Worm (Caenorhabditis elegans) whole organism, dauer: ENCODE results near the gene ltah-1.2.

Experiments
- unc-62 ChIP-seq: sonication (generic microtip); optimal IDR thresholded peaks from 2 replicates; lab custom pipeline; 2017; ENCODE audit warnings: missing biosample characterization, missing genetic modification reagents, missing genetic modification characterization

The ltah-1.2 gene

DNA sequence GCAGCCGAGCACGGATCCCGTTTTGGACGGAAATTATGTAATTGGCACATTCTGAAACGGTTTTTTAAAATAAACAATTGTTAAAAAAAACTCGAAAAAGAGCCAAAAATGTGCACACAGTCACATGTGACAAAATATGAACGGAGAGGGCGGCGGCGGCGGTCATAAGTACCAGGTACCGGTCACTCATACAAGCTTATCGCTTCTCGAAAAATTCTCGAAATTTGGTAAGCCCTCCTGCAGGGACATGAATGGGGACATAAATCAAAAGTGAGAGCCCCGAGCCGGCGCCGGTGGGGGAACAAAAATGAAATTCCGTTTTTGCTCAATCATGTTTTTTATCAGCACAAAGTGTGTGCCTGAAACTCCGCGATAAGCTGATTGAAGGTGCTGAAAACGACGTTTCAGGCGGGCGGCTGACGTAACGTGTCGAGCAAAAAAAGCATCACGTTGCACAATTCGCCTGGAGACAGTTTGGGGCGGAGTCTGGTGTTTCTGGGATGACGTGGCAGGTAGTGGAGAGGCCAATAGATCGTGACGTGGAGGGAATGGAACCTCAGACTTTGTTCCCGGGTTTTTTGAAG lies at the start of gene ltah-1.2:
Gene ltah-1.2, minus strand, starts transcription at position 51 of the 584 bp plus-strand sequence.
- no peak for TF ChIP-seq unc-62 (GFP tag; lab: Kevin White, UChicago)

DNA sequence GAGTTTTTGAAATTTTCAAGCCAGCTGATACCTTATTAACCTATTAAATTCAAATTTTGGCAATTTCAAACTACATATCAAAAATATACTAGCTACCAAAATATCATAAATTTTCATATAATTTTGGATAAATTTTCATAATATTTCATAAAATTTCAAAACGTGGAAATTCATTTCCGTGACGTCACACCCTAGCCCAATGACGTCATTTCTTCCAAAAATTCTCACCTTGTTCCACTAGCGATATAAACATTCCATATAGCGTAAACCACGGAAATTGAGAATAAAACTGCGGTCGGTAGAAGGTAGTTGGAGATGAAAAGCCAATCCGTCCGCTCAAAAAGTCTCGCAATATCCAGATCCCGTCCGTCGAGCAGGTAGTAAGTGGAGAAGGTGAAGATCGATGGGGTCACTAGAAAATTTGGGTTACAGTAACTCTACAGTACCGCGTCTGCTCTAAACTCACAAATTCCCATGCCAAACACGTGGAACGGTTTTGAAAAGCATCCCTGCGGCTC lies 48.3 kb upstream of the ltah-1.2 start:
- TF ChIP-seq unc-62 (GFP tag; lab: Kevin White, UChicago), result no peak

DNA sequence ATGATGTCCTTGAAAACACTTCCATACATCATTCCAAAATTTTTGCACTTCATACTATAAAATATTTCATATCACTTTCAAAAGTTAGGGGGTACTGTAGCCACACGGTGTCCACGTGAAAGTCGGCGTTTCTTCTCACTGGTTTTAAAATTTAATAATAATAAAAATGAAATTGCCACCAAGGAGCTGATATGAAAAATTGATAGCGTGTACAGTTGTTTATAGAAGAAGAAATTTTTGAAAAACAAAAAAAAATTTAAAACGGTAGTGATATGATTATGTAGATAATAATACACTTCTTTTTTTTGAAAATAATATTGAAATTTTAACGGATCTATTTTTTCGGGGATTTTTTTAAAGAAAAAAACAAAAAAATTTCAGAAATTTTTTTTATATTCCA lies 47.1 kb upstream of the ltah-1.2 start:
- no peak for TF ChIP-seq unc-62 (GFP tag; lab: Kevin White, UChicago)

DNA sequence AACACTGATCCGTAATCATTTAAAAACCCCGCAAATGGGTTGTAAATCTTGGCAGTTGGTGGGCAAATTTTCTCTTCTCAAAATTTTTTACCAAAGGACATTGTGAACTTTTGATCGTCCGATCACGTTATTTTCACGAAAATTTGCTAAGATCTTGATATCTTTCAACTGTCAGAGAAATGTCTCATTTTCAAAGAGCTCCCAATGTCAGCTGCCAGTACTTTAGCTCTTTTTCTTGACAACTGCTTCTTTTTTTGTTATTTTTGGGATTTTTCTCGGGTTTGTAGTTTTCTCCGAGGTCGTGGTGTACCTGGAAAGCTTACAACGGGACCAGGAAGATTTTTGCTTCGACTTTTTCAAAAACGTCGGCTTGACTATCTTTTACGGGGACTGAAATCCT lies 43.0 kb upstream of the ltah-1.2 start:
- TF ChIP-seq unc-62 (GFP tag; lab: Kevin White, UChicago), result no peak

DNA sequence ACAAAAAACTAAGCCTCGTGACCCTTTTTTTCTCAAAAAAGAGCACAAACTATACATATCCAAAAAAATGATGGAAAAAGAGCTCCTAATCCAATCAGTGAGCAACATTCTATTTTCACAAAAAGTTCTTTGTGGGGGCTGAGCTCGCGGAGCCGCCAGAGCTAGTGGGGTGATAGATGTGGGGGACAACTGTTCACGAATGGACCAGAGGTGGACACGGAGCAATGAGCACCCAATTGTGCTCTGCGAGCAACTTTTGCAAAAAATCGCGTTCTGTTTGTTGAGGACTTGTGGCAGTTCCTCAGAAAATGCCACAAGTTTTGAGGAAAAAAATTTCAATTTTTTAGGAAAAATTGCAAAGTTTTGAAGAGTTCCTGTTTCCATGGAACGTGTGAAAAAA lies 42.0 kb upstream of the ltah-1.2 start:
- no peak for TF ChIP-seq unc-62 (GFP tag; lab: Kevin White, UChicago)

DNA sequence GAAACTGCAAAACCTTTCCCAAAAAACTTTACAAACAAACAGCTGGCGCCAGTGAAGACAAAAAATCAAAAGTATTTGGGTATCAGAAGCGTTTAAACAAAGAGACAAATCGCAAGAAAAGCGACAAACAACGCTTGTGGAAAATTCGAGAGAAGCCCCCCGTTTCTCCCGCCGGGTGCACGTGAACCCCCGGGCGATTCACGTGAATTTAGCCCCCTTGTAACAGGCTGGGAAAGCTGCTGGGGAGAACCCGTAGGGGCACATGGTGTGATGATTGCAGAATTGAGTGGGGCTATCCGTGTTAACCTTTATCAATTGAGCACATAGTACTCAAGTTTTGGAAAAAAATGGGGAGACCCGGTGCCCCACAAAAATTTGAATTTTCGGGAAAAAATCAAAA lies 41.3 kb upstream of the ltah-1.2 start:
- no peak for TF ChIP-seq unc-62 (GFP tag; lab: Kevin White, UChicago)

DNA sequence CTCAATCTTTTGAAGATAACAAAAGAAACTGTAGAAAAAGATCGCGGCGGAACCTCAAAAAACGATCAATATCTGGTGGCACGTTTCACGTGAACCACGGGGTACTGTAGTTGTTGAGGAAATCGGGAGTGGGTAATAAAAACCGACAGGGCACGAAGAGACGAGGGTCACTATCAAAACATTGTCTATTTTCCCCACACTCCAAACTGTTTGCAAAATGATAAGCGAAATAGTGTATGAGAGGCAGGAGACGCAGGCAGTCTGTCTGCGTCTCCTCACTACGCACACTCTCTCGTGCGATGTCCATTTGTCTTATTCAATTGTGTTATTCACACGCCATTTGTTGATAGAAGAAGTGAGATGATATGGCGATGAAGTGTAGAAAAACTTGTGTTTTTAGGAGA lies 40.5 kb upstream of the ltah-1.2 start:
- TF ChIP-seq unc-62 (GFP tag; lab: Kevin White, UChicago), result no peak

DNA sequence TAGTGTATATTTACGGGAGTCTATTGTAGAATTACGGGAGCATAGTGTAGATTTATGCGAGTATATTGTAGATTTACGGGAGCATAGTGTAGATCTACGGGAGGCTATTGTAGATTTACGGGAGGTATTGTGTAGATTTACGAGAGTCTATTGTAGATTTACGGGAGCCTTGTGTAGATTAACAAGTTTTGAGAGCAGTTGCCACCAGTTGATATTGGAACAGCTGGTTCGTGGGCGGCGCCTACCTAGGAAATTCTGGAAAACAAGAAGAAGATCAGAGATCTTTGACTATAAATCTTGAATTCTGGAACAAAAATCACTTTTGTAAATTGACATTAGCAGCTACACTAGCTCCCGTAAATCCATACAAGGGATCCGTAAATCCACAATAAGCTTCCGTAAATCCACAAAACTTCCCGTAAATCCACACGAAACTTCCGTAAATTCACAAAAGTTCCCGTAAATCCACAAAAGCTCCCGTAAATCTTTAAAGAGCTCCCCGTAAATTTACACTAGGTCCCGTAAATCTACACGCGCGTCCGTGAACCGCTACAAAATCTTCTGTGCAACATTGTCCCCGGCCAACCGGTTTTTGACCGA lies 40.0 kb upstream of the ltah-1.2 start:
- TF ChIP-seq unc-62 (GFP tag; lab: Kevin White, UChicago), result no peak

DNA sequence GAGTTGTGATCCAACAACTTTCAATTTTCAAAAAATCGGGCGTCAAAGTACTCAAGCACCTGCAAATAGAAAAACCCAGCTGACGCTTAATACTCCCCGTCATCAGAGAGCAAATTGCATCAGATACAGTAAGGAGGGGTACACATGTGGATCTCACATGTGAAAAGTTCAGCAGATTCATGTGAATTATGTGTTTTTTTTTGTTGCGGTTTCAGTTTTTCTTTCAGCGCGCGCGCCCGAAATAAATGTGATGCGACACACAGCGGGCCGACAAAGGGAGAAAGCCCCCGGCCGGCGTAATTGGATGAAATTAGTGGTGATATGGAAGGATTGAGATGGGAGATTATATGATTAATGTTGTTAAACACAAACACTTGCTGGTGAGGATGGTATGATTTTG lies 39.4 kb upstream of the ltah-1.2 start:
- TF ChIP-seq unc-62 (GFP tag; lab: Kevin White, UChicago), result no peak

DNA sequence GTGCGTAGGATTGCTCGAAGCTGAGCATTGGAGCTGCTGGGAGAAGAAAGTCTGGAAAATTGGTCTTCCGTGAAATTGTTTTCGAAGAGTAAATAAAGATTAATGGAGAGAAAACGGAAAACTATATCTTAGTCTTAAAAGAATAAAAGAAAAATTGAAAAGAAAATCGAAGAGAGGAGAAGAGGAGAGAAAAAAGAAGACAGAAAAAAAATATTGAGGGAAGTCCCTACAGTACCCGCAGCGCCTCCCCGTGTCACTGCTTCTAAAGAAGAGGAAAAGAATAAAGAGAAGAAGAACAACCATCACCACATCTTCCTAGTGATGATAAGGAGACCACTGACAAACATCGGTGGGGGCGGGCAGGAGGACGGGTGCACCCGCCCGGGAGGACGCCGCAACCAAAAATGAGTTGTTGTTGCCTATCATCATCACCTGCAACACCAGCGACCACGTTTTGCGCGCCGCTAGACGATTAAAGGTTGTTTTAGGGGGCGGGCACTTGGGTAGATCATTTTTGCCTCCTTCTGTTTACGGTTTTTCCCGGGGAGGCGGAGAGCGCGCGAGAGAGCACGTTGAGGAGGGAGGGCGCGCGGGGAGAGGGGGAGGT lies 35.9 kb upstream of the ltah-1.2 start, which contains the start of gene CC8.2:
Gene CC8.2, minus strand, starts transcription at position 51 of the 607 bp plus-strand sequence.
- no peak for TF ChIP-seq unc-62 (GFP tag; lab: Kevin White, UChicago)

DNA sequence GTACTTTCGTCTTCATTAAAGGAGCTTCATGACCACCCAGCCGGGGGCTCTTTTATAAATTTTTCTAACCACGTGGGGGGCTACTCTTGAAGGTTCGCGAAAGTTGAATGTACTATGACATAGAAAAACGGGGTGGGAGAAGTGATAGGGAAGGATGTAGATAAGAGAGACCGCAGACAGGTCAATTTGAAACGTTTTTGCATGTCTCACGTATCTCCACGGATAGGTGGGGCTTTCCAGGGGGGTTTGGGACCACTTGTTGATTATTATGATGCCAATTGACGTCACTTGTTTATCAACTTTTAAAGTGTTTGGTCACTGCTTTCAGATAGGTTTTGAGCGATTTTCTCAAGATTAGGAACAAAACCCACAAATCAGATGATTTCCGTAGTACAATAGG lies 34.7 kb upstream of the ltah-1.2 start:
- TF ChIP-seq unc-62 (GFP tag; lab: Kevin White, UChicago), result no peak

DNA sequence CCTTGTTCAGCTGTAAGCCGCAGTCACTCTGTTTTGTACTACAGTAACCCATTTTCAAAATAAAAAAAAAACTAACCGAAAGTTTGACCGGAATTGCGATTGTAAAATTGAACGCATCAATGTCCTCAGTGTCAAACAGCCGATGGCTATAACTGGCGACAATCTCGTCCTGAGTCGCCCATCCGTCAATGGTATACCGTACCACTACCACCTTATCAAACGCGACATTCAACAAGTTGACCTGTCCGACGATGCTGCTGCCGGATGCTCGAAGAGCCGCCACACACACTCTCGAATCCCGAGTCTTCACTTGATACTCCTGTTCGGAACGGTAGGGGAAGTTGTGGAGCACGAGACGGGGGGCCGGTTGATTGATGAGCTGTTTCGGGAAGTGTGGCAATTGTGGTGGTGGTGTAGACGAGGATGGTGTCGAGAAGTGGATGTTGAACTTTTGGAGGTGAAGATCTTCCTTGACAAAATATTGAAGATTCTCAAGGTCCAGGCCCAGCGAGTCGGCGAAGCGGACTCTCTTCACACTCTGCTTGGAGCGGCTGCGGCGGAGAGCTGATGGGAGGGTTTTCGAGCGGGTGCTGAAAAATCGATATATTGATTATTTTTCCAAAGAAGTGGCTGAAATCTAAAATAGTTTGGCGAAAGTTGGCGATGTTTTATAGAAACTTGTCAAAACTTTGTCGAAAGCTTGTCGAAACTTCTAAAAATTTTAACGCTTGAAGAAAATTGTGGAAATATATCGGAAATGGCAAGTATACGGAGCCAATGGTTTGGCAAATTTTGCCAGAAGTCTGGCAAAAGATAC lies 33.7 kb upstream of the ltah-1.2 start:
- TF ChIP-seq unc-62 (GFP tag; lab: Kevin White, UChicago), result no peak

DNA sequence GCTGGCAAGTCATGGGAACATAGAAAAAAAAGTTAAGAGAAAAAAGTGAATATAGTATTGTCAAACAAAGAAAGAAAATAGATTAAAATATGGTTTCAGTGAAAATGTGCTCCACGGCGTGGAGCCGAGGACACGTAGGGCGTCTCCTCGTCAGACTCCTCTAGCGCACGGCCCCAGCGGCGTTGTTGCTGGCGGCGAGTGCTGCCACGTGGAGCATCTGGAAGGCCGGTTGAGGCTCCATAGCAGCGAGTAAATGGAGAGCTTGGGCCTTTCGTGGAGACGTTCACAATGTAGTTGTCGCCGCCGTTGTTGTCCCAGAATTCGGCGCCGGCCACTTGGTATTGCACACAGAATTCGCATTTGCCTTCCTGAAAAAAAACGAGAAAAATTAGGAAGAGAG lies 32.6 kb upstream of the ltah-1.2 start:
- no peak for TF ChIP-seq unc-62 (GFP tag; lab: Kevin White, UChicago)

DNA sequence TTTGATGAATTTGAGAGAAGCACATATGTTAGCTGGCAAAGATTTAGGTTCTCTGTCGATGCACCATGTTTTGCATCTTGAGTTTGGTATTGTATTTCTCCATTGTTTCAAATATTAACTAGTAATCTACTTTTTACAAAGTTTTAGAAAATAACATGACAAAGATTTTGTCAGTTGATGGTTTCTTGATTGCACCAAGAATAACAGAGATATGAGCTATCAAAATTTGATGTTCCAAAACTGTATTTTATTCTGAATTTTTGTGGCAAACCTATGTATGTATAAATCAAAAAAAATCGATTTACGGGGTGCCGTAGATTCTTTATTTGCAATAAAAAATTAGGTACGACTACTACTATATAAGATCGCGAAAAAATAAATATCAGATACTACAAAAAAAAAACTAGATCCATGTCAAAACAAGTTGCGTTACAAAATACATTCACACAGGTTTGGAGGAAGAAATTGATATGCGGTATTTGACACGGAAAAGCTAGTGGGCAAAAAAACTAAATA lies 32.0 kb upstream of the ltah-1.2 start:
- TF ChIP-seq unc-62 (GFP tag; lab: Kevin White, UChicago), result no peak

DNA sequence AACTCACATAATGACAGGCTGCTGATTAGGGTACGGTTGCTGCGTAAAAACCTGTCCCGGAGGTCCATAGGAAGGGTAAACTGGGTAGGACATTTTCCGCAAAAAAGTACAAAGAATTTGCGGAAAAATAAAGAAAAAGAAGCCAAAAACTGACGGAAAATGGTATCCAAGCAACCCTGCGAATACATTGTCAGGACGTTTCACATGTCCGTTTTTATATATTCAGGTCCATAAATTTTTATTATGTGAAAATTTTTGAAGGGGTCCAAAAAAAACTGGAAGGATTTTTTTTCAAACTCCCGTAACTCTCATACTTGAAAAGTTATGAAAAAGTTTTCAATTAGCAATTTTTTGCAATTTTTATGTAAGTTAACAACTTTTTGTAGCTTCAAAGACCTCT lies 29.3 kb upstream of the ltah-1.2 start, which contains the start of gene CC8.3:
Gene CC8.3, minus strand, starts transcription at position 101 of the 400 bp plus-strand sequence.
- TF ChIP-seq unc-62 (GFP tag; lab: Kevin White, UChicago), result no peak
